Fruit fly (Drosophila melanogaster): Measurements from ENCODE around the gene sob.

Gene sob

DNA sequence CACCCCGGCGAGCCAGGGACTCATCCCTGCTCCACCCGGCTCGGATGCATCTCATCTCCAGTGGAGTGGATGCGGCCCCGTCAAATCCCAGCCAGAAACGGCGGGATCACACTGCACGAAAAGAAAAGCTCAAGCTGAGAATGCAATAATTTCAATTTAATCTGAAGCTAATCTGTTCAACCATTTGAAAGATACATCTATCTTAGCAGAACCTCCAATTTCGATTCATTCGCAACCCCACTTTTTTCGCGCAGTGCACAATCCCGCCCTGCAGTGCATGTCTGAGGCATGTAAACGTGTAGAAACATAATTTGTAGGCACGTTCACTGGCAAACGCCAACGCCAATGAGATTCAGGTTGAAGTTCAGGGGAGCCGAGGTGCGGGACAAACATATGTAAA lies 17.9 kb upstream of the sob start:
- peak; percentile 20 for TF ChIP-seq Ets21C (GFP tag; optimal IDR thresholded peaks at IDR 0.05)
- TF ChIP-seq CG8119 (GFP tag; IDR thresholded peaks at IDR 0.05): peak; percentile 43; the same call in 1 of the 3 replicates
- TF ChIP-seq svp (GFP tag): no peak
- TF ChIP-seq esn (GFP tag; optimal IDR thresholded peaks at IDR 0.05): peak; percentile 45
- TF ChIP-seq net (GFP tag; optimal IDR thresholded peaks at IDR 0.05): peak; percentile 20
- no peak for TF ChIP-seq Hr38 (GFP tag; optimal IDR thresholded peaks at IDR 0.05)
- TF ChIP-seq Sox102F (GFP tag; optimal IDR thresholded peaks at IDR 0.05): no peak
- TF ChIP-seq Gug (GFP tag; IDR thresholded peaks at IDR 0.05): peak; percentile 32; the same call in 1 of the 2 replicates
- no peak for TF ChIP-seq CG6808 (GFP tag; optimal IDR thresholded peaks at IDR 0.05)
- peak; percentile 17 for TF ChIP-seq Eip75B (GFP tag; optimal IDR thresholded peaks at IDR 0.05)
- TF ChIP-seq CG32006 (GFP tag; optimal IDR thresholded peaks at IDR 0.05): peak; percentile 44
- peak; percentile 30 for TF ChIP-seq CG6792 (GFP tag; optimal IDR thresholded peaks at IDR 0.05)
- peak; percentile 10 for TF ChIP-seq fd59A (GFP tag; optimal IDR thresholded peaks at IDR 0.05)
- TF ChIP-seq ss (GFP tag; optimal IDR thresholded peaks at IDR 0.05): peak; percentile 17 to 27
- TF ChIP-seq fkh (GFP tag; optimal IDR thresholded peaks at IDR 0.05): no peak
- peak; percentile 49 for TF ChIP-seq topi (GFP tag; optimal IDR thresholded peaks at IDR 0.05)
- peak; percentile 49 for TF ChIP-seq lz (GFP tag; optimal IDR thresholded peaks at IDR 0.05)
- peak; percentile 58 for TF ChIP-seq Met (GFP tag; optimal IDR thresholded peaks at IDR 0.05)
- TF ChIP-seq Eip93F (GFP tag; optimal IDR thresholded peaks at IDR 0.05): no peak
- peak; percentile 23 for TF ChIP-seq Smox (GFP tag; optimal IDR thresholded peaks at IDR 0.05)
- TF ChIP-seq Lpt (GFP tag; optimal IDR thresholded peaks at IDR 0.05): no peak
- peak; percentile 39 for TF ChIP-seq pdm3 (GFP tag; optimal IDR thresholded peaks at IDR 0.05)
- peak; percentile 46 for TF ChIP-seq achi (GFP tag; optimal IDR thresholded peaks at IDR 0.05)
- peak; percentile 48 for TF ChIP-seq Sox14 (GFP tag; optimal IDR thresholded peaks at IDR 0.05)
- TF ChIP-seq acj6 (GFP tag; optimal IDR thresholded peaks at IDR 0.05): peak; percentile 43
- TF ChIP-seq CG8632 (GFP tag; optimal IDR thresholded peaks at IDR 0.05): peak; percentile 11
- TF ChIP-seq CG31627 (GFP tag; optimal IDR thresholded peaks at IDR 0.05): peak; percentile 56
- TF ChIP-seq dsx (GFP tag; optimal IDR thresholded peaks at IDR 0.05; ENCODE audit: poor library complexity, severe bottlenecking): peak; percentile 5
- peak in 1 of 2 experiments; percentile 31 for TF ChIP-seq salr (GFP tag; optimal IDR thresholded peaks at IDR 0.05)
- TF ChIP-seq dac (GFP tag; optimal IDR thresholded peaks at IDR 0.05): no peak
- no peak for TF ChIP-seq CG6276 (GFP tag; optimal IDR thresholded peaks at IDR 0.05)
- TF ChIP-seq CG34406 (GFP tag; optimal IDR thresholded peaks at IDR 0.05): peak; percentile 3
- TF ChIP-seq Hr39 (GFP tag; optimal IDR thresholded peaks at IDR 0.05): peak; percentile 54
- TF ChIP-seq Ets96B (tag; optimal IDR thresholded peaks at IDR 0.05): peak; percentile 44
- no peak for TF ChIP-seq vri (GFP tag; optimal IDR thresholded peaks at IDR 0.05)
- TF ChIP-seq CG11294 (GFP tag; IDR thresholded peaks at IDR 0.05): no peak
- TF ChIP-seq CG8319 (GFP tag; optimal IDR thresholded peaks at IDR 0.05): peak; percentile 25
- peak; percentile 10 for TF ChIP-seq CG11902 (GFP tag; optimal IDR thresholded peaks at IDR 0.05)
- peak; percentile 29; the same call in 1 of the 2 replicates for TF ChIP-seq CG15336 (GFP tag; IDR thresholded peaks at IDR 0.05)
- no peak for TF ChIP-seq fd85E (GFP tag; optimal IDR thresholded peaks at IDR 0.05)
- no peak for TF ChIP-seq CG7368 (GFP tag; optimal IDR thresholded peaks at IDR 0.05)
- peak; percentile 41 for TF ChIP-seq OdsH (GFP tag; optimal IDR thresholded peaks at IDR 0.05)
- no peak for TF ChIP-seq CG11762 (GFP tag; optimal IDR thresholded peaks at IDR 0.05; ENCODE audit: insufficient read depth)
- peak; percentile 69 for TF ChIP-seq Eip78C (GFP tag)
- TF ChIP-seq Blimp-1 (GFP tag; optimal IDR thresholded peaks at IDR 0.05): no peak
- no peak for TF ChIP-seq CG9139 (GFP tag; optimal IDR thresholded peaks at IDR 0.05)
- TF ChIP-seq Sox15 (GFP tag; optimal IDR thresholded peaks at IDR 0.05): peak; percentile 10
- peak; percentile 69 for TF ChIP-seq CG3919 (GFP tag; optimal IDR thresholded peaks at IDR 0.05)
- TF ChIP-seq eg (GFP tag; IDR thresholded peaks at IDR 0.05): peak; percentile 58; the same call in 2 of the 3 replicates
- peak; percentile 42 for TF ChIP-seq Hr4 (GFP tag; optimal IDR thresholded peaks at IDR 0.05)
- peak; percentile 45 for TF ChIP-seq CG1621 (tag; optimal IDR thresholded peaks at IDR 0.05)
- no peak for TF ChIP-seq CG6854 (GFP tag; optimal IDR thresholded peaks at IDR 0.05)
